1 fruit fly cellular context compared by ENCODE assay signal in genomic region chr3R:31686692-31687351, dm6.
TF ChIP-seq lines count a peak whose summit lies in the region.

No protein-coding gene starts in this region.

TF ChIP-seq in whole organism, embryonic, 481 proteins besides CTCF, POLR2A, EP300 and RAD21 (continued from another document and continues in another):
- TF ChIP-seq CG3726 (GFP tag; IDR thresholded peaks at IDR 0.05; lab: Robert Waterston, UW) = peak; percentile 70; the same call in 2 of the 3 replicates
- peak; percentile 79 for TF ChIP-seq zf30C (GFP tag; optimal IDR thresholded peaks at IDR 0.05; lab: Kevin White, UChicago)
- TF ChIP-seq CG31441 (GFP tag; IDR thresholded peaks at IDR 0.05; lab: Robert Waterston, UW) = peak; percentile 94
- peak; percentile 68 for TF ChIP-seq crc (GFP tag; optimal IDR thresholded peaks at IDR 0.05; lab: Kevin White, UChicago)
- peak; percentile 17 for TF ChIP-seq HmgD (GFP tag; optimal IDR thresholded peaks at IDR 0.05; lab: Kevin White, UChicago)
- TF ChIP-seq CG2202 (tag; optimal IDR thresholded peaks at IDR 0.05; lab: Kevin White, UChicago) = peak; percentile 94
- no peak for TF ChIP-seq Doc3 (GFP tag; IDR thresholded peaks at IDR 0.05; lab: Robert Waterston, UW; ENCODE audit: partially characterized antibody)
- TF ChIP-seq Usf (GFP tag; optimal IDR thresholded peaks at IDR 0.05; lab: Kevin White, UChicago) = peak; percentile 85
- TF ChIP-seq Blimp-1 (GFP tag; optimal IDR thresholded peaks at IDR 0.05; lab: Kevin White, UChicago) = peak; percentile 90
- peak; percentile 79 for TF ChIP-seq Max (GFP tag; optimal IDR thresholded peaks at IDR 0.05; lab: Kevin White, UChicago)
- TF ChIP-seq Chrac-16 (GFP tag; optimal IDR thresholded peaks at IDR 0.05; lab: Kevin White, UChicago) = peak; percentile 91
- no peak for TF ChIP-seq sc (optimal IDR thresholded peaks at IDR 0.05; lab: Kevin White, UChicago)
- TF ChIP-seq sc (GFP tag; optimal IDR thresholded peaks at IDR 0.05; lab: Kevin White, UChicago) = peak; percentile 95
- TF ChIP-seq nau (GFP tag; optimal IDR thresholded peaks at IDR 0.05; lab: Kevin White, UChicago) = peak; percentile 66
- peak; percentile 82; the same call in 2 of the 3 replicates for TF ChIP-seq CG2199 (GFP tag; IDR thresholded peaks at IDR 0.05; lab: Robert Waterston, UW)
- TF ChIP-seq so (GFP tag; IDR thresholded peaks at IDR 0.05; lab: Robert Waterston, UW) = peak; percentile 80
- TF ChIP-seq fd96Cb (tag; optimal IDR thresholded peaks at IDR 0.05; lab: Kevin White, UChicago) = peak; percentile 95
- peak; percentile 65 for TF ChIP-seq sob (GFP tag; IDR thresholded peaks at IDR 0.05; lab: Robert Waterston, UW)
- no peak for TF ChIP-seq Trl (optimal IDR thresholded peaks at IDR 0.05; lab: Kevin White, UChicago)
- peak; percentile 78 for TF ChIP-seq Trl (GFP tag; optimal IDR thresholded peaks at IDR 0.05; lab: Kevin White, UChicago)
- peak; percentile 88 for TF ChIP-seq CG30431 (GFP tag; optimal IDR thresholded peaks at IDR 0.05; lab: Kevin White, UChicago)
- peak; percentile 53; the same call in 2 of the 3 replicates for TF ChIP-seq Aef1 (GFP tag; IDR thresholded peaks at IDR 0.05; lab: Robert Waterston, UW)
- TF ChIP-seq NfI (GFP tag; optimal IDR thresholded peaks at IDR 0.05; lab: Kevin White, UChicago) = peak; percentile 81
- TF ChIP-seq pnt (GFP tag; optimal IDR thresholded peaks at IDR 0.05; lab: Kevin White, UChicago) = peak; percentile 86
- TF ChIP-seq Ravus (GFP tag; IDR thresholded peaks at IDR 0.05; lab: Robert Waterston, UW) = peak; percentile 6; the same call in 1 of the 2 replicates
- peak; percentile 82 for TF ChIP-seq tio (GFP tag; optimal IDR thresholded peaks at IDR 0.05; lab: Kevin White, UChicago)
- TF ChIP-seq sna (GFP tag; IDR thresholded peaks at IDR 0.05; lab: Robert Waterston, UW; ENCODE audit: partially characterized antibody) = no peak
- peak; percentile 62 for TF ChIP-seq Dip3 (GFP tag; optimal IDR thresholded peaks at IDR 0.05; lab: Kevin White, UChicago)
- TF ChIP-seq Neu2 (GFP tag; optimal IDR thresholded peaks at IDR 0.05; lab: Kevin White, UChicago; ENCODE audit: borderline replicate concordance) = no peak
- peak; percentile 66 for TF ChIP-seq scrt (GFP tag; optimal IDR thresholded peaks at IDR 0.05; lab: Kevin White, UChicago)
- TF ChIP-seq CG11247 (GFP tag; IDR thresholded peaks at IDR 0.05; lab: Robert Waterston, UW) = no peak
- peak; percentile 81 for TF ChIP-seq HLH3B (GFP tag; IDR thresholded peaks at IDR 0.05; lab: Robert Waterston, UW)
- TF ChIP-seq al (GFP tag; IDR thresholded peaks at IDR 0.05; lab: Robert Waterston, UW) = no peak
- TF ChIP-seq H15 (GFP tag; IDR thresholded peaks at IDR 0.05; lab: Robert Waterston, UW) = peak; percentile 75
- TF ChIP-seq CG17361 (GFP tag; IDR thresholded peaks at IDR 0.05; lab: Robert Waterston, UW) = peak; percentile 91
- TF ChIP-seq ap (GFP tag; IDR thresholded peaks at IDR 0.05; lab: Robert Waterston, UW) = peak; percentile 78
- peak; percentile 61 for TF ChIP-seq CG6272 (GFP tag; IDR thresholded peaks at IDR 0.05; lab: Robert Waterston, UW)
- TF ChIP-seq CG1647 (GFP tag; optimal IDR thresholded peaks at IDR 0.05; lab: Kevin White, UChicago) = peak; percentile 67
- peak; percentile 80 for TF ChIP-seq wor (GFP tag; IDR thresholded peaks at IDR 0.05; lab: Robert Waterston, UW)
- TF ChIP-seq tin (GFP tag; optimal IDR thresholded peaks at IDR 0.05; lab: Kevin White, UChicago) = peak; percentile 92
- peak; percentile 91 for TF ChIP-seq ttk (GFP tag; IDR thresholded peaks at IDR 0.05; lab: Robert Waterston, UW)
- TF ChIP-seq CG6791 (GFP tag; IDR thresholded peaks at IDR 0.05; lab: Robert Waterston, UW; ENCODE audit: partially characterized antibody) = no peak
- TF ChIP-seq CG17802 (tag; optimal IDR thresholded peaks at IDR 0.05; lab: Kevin White, UChicago) = peak; percentile 83
- TF ChIP-seq Oli (tag; optimal IDR thresholded peaks at IDR 0.05; lab: Kevin White, UChicago) = peak; percentile 90
- no peak for TF ChIP-seq Doc2 (GFP tag; IDR thresholded peaks at IDR 0.05; lab: Robert Waterston, UW)
- TF ChIP-seq CG7928 (GFP tag; optimal IDR thresholded peaks at IDR 0.05; lab: Kevin White, UChicago) = no peak
- peak; percentile 70 for TF ChIP-seq HHEX (GFP tag; optimal IDR thresholded peaks at IDR 0.05; lab: Kevin White, UChicago)
- peak; percentile 81 for TF ChIP-seq CG18619 (GFP tag; optimal IDR thresholded peaks at IDR 0.05; lab: Kevin White, UChicago)
- peak; percentile 52 for TF ChIP-seq Hmx (GFP tag; optimal IDR thresholded peaks at IDR 0.05; lab: Kevin White, UChicago)
- peak; percentile 61 for TF ChIP-seq CG8281 (tag; optimal IDR thresholded peaks at IDR 0.05; lab: Kevin White, UChicago)
- TF ChIP-seq GATAe (GFP tag; conservative IDR thresholded peaks at IDR 0.05; lab: Robert Waterston, UW) = no peak
- no peak for TF ChIP-seq vnd (GFP tag; IDR thresholded peaks at IDR 0.05; lab: Robert Waterston, UW; ENCODE audit: partially characterized antibody)
- no peak for TF ChIP-seq cad (GFP tag; optimal IDR thresholded peaks at IDR 0.05; lab: Kevin White, UChicago)
- peak; percentile 32 for TF ChIP-seq her (GFP tag; optimal IDR thresholded peaks at IDR 0.05; lab: Kevin White, UChicago)
- peak; percentile 76 for TF ChIP-seq CG12155 (GFP tag; optimal IDR thresholded peaks at IDR 0.05; lab: Kevin White, UChicago)
- no peak for TF ChIP-seq bowl (GFP tag; IDR thresholded peaks at IDR 0.05; lab: Robert Waterston, UW)
- TF ChIP-seq ranshi (GFP tag; IDR thresholded peaks at IDR 0.05; lab: Robert Waterston, UW) = peak; percentile 80
- TF ChIP-seq amos (GFP tag; IDR thresholded peaks at IDR 0.05; lab: Robert Waterston, UW; ENCODE audit: partially characterized antibody) = no peak
- TF ChIP-seq lov (optimal IDR thresholded peaks at IDR 0.05; lab: Kevin White, UChicago) = no peak
- TF ChIP-seq lov (GFP tag; IDR thresholded peaks at IDR 0.05; lab: Robert Waterston, UW) = peak; percentile 87
- peak; percentile 81 for TF ChIP-seq odd (GFP tag; optimal IDR thresholded peaks at IDR 0.05; lab: Kevin White, UChicago)
- peak; percentile 95 for TF ChIP-seq gsb-n (tag; optimal IDR thresholded peaks at IDR 0.05; lab: Kevin White, UChicago)
- TF ChIP-seq Nf-YA (GFP tag; IDR thresholded peaks at IDR 0.05; lab: Robert Waterston, UW) = peak; percentile 82
- peak; percentile 67 for TF ChIP-seq CG32767 (GFP tag; IDR thresholded peaks at IDR 0.05; lab: Robert Waterston, UW)
- TF ChIP-seq Mrtf (GFP tag; IDR thresholded peaks at IDR 0.05; lab: Robert Waterston, UW) = peak; percentile 44; the same call in 1 of the 3 replicates
- no peak for TF ChIP-seq cas (GFP tag; IDR thresholded peaks at IDR 0.05; lab: Robert Waterston, UW)
- TF ChIP-seq CG10959 (GFP tag; IDR thresholded peaks at IDR 0.05; lab: Robert Waterston, UW) = peak; percentile 92
- peak; percentile 91 for TF ChIP-seq oc (tag; optimal IDR thresholded peaks at IDR 0.05; lab: Kevin White, UChicago)
- TF ChIP-seq Adf1 (GFP tag; IDR thresholded peaks at IDR 0.05; lab: Robert Waterston, UW) = no peak
- peak; percentile 71 for TF ChIP-seq CG6813 (GFP tag; optimal IDR thresholded peaks at IDR 0.05; lab: Kevin White, UChicago)
- peak; percentile 80 for TF ChIP-seq Abd-B (GFP tag; optimal IDR thresholded peaks at IDR 0.05; lab: Kevin White, UChicago)
- peak; percentile 74 for TF ChIP-seq CG18599 (GFP tag; optimal IDR thresholded peaks at IDR 0.05; lab: Kevin White, UChicago)
- peak; percentile 82 to 85 for TF ChIP-seq Pdp1 (GFP tag; optimal IDR thresholded peaks at IDR 0.05; lab: Kevin White, UChicago)
- peak; percentile 92 for TF ChIP-seq Sox102F (GFP tag; optimal IDR thresholded peaks at IDR 0.05; lab: Kevin White, UChicago)
- no peak for TF ChIP-seq HLHmδ (GFP tag; optimal IDR thresholded peaks at IDR 0.05; lab: Kevin White, UChicago)
- peak; percentile 49 for TF ChIP-seq CG3163 (GFP tag; optimal IDR thresholded peaks at IDR 0.05; lab: Kevin White, UChicago)
- peak; percentile 70 for TF ChIP-seq CG17186 (GFP tag; optimal IDR thresholded peaks at IDR 0.05; lab: Kevin White, UChicago)
- peak; percentile 94 for TF ChIP-seq nmo (GFP tag; optimal IDR thresholded peaks at IDR 0.05; lab: Kevin White, UChicago)
- no peak for TF ChIP-seq hkb (optimal IDR thresholded peaks at IDR 0.05; lab: Kevin White, UChicago)
- peak; percentile 78 for TF ChIP-seq hkb (GFP tag; IDR thresholded peaks at IDR 0.05; lab: Robert Waterston, UW)
- TF ChIP-seq disco-r (GFP tag; optimal IDR thresholded peaks at IDR 0.05; lab: Kevin White, UChicago) = peak; percentile 45
- TF ChIP-seq NC2β (GFP tag; optimal IDR thresholded peaks at IDR 0.05; lab: Kevin White, UChicago) = peak; percentile 94
- peak; percentile 99 for TF ChIP-seq crol (GFP tag; IDR thresholded peaks at IDR 0.05; lab: Robert Waterston, UW)
- 0 out of 2 replicates have a peak, but pooled peaks have one; percentile 24 for TF ChIP-seq wdn (GFP tag; IDR thresholded peaks at IDR 0.05; lab: Robert Waterston, UW)
- peak; percentile 79 for TF ChIP-seq CG10366 (GFP tag; IDR thresholded peaks at IDR 0.05; lab: Robert Waterston, UW)
- no peak for TF ChIP-seq ash1 (GFP tag; optimal IDR thresholded peaks at IDR 0.05; lab: Kevin White, UChicago)
- peak; percentile 92 for TF ChIP-seq ken (GFP tag; IDR thresholded peaks at IDR 0.05; lab: Robert Waterston, UW)
- TF ChIP-seq Rx (GFP tag; IDR thresholded peaks at IDR 0.05; lab: Robert Waterston, UW) = peak; percentile 75
- TF ChIP-seq Fer2 (tag; optimal IDR thresholded peaks at IDR 0.05; lab: Kevin White, UChicago) = peak; percentile 17
- peak; percentile 81 for TF ChIP-seq bcd (GFP tag; optimal IDR thresholded peaks at IDR 0.05; lab: Kevin White, UChicago)
- peak; percentile 89 for TF ChIP-seq CG30403 (GFP tag; optimal IDR thresholded peaks at IDR 0.05; lab: Kevin White, UChicago)
- TF ChIP-seq maf-S (GFP tag; optimal IDR thresholded peaks at IDR 0.05; lab: Kevin White, UChicago) = peak; percentile 70
- TF ChIP-seq YL-1 (GFP tag; optimal IDR thresholded peaks at IDR 0.05; lab: Kevin White, UChicago) = peak; percentile 36
- TF ChIP-seq ssp (GFP tag; IDR thresholded peaks at IDR 0.05; lab: Robert Waterston, UW) = peak; percentile 60
- TF ChIP-seq CG2116 (GFP tag; optimal IDR thresholded peaks at IDR 0.05; lab: Kevin White, UChicago) = peak; percentile 58
- peak; percentile 13 for TF ChIP-seq sug (tag; optimal IDR thresholded peaks at IDR 0.05; lab: Kevin White, UChicago)
- TF ChIP-seq Gug (GFP tag; IDR thresholded peaks at IDR 0.05; lab: Robert Waterston, UW) = peak; percentile 71; the same call in 2 of the 4 replicates
- TF ChIP-seq CG12391 (tag; optimal IDR thresholded peaks at IDR 0.05; lab: Kevin White, UChicago) = peak; percentile 93
- peak; percentile 25; the same call in 1 of the 3 replicates for TF ChIP-seq CG11456 (GFP tag; IDR thresholded peaks at IDR 0.05; lab: Robert Waterston, UW)
- TF ChIP-seq Asciz (GFP tag; optimal IDR thresholded peaks at IDR 0.05; lab: Kevin White, UChicago) = peak; percentile 87
- TF ChIP-seq CG11085 (GFP tag; IDR thresholded peaks at IDR 0.05; lab: Robert Waterston, UW) = peak; percentile 39; the same call in 1 of the 2 replicates
- TF ChIP-seq seq (GFP tag; IDR thresholded peaks at IDR 0.05; lab: Robert Waterston, UW) = peak; percentile 57
- TF ChIP-seq jing (GFP tag; optimal IDR thresholded peaks at IDR 0.05; lab: Kevin White, UChicago) = peak; percentile 84
- peak; percentile 93 for TF ChIP-seq unpg (GFP tag; optimal IDR thresholded peaks at IDR 0.05; lab: Kevin White, UChicago)
- TF ChIP-seq Dfd (GFP tag; optimal IDR thresholded peaks at IDR 0.05; lab: Kevin White, UChicago) = no peak
- peak; percentile 76 for TF ChIP-seq org-1 (GFP tag; optimal IDR thresholded peaks at IDR 0.05; lab: Kevin White, UChicago)
- peak; percentile 22 for TF ChIP-seq exex (tag; optimal IDR thresholded peaks at IDR 0.05; lab: Kevin White, UChicago)
- TF ChIP-seq gem (tag; optimal IDR thresholded peaks at IDR 0.05; lab: Kevin White, UChicago) = peak; percentile 94
- TF ChIP-seq jigr1 (GFP tag; IDR thresholded peaks at IDR 0.05; lab: Robert Waterston, UW) = peak; percentile 55; the same call in 1 of the 3 replicates
- TF ChIP-seq CG33213 (GFP tag; optimal IDR thresholded peaks at IDR 0.05; lab: Kevin White, UChicago) = peak; percentile 82
- TF ChIP-seq CG13123 (GFP tag; optimal IDR thresholded peaks at IDR 0.05; lab: Kevin White, UChicago) = peak; percentile 69
- peak; percentile 73 for TF ChIP-seq ac (GFP tag; optimal IDR thresholded peaks at IDR 0.05; lab: Kevin White, UChicago)
- peak; percentile 90 for TF ChIP-seq otp (GFP tag; IDR thresholded peaks at IDR 0.05; lab: Robert Waterston, UW)
- peak; percentile 70 for TF ChIP-seq CG14667 (GFP tag; IDR thresholded peaks at IDR 0.05; lab: Robert Waterston, UW)
- peak; percentile 35; the same call in 1 of the 2 replicates for TF ChIP-seq MBD-R2 (GFP tag; IDR thresholded peaks at IDR 0.05; lab: Robert Waterston, UW)
- TF ChIP-seq pum (GFP tag; optimal IDR thresholded peaks at IDR 0.05; lab: Kevin White, UChicago) = peak; percentile 87
- peak; percentile 85 for TF ChIP-seq Dad (GFP tag; optimal IDR thresholded peaks at IDR 0.05; lab: Kevin White, UChicago)
- TF ChIP-seq run (tag; optimal IDR thresholded peaks at IDR 0.05; lab: Kevin White, UChicago) = peak; percentile 4
- no peak for TF ChIP-seq rib (GFP tag; IDR thresholded peaks at IDR 0.05; lab: Robert Waterston, UW)
- TF ChIP-seq CG18262 (tag; optimal IDR thresholded peaks at IDR 0.05; lab: Kevin White, UChicago) = peak; percentile 95
- no peak for TF ChIP-seq C15 (GFP tag; IDR thresholded peaks at IDR 0.05; lab: Robert Waterston, UW)
- TF ChIP-seq CG3407 (GFP tag; optimal IDR thresholded peaks at IDR 0.05; lab: Kevin White, UChicago) = peak; percentile 91
- no peak for TF ChIP-seq pb (GFP tag; optimal IDR thresholded peaks at IDR 0.05; lab: Kevin White, UChicago)
- TF ChIP-seq CG9797 (GFP tag; optimal IDR thresholded peaks at IDR 0.05; lab: Kevin White, UChicago) = peak; percentile 29
- TF ChIP-seq CG9817 (tag; optimal IDR thresholded peaks at IDR 0.05; lab: Kevin White, UChicago) = peak; percentile 68
- peak; percentile 82 for TF ChIP-seq CG6654 (GFP tag; optimal IDR thresholded peaks at IDR 0.05; lab: Kevin White, UChicago)
- peak; percentile 61 for TF ChIP-seq dan (GFP tag; IDR thresholded peaks at IDR 0.05; lab: Robert Waterston, UW)
- TF ChIP-seq CG9727 (GFP tag; optimal IDR thresholded peaks at IDR 0.05; lab: Kevin White, UChicago) = peak; percentile 92
- TF ChIP-seq sens-2 (GFP tag; IDR thresholded peaks at IDR 0.05; lab: Robert Waterston, UW) = peak; percentile 93
- peak; percentile 94 for TF ChIP-seq ara (GFP tag; IDR thresholded peaks at IDR 0.05; lab: Robert Waterston, UW)
- TF ChIP-seq gce (GFP tag; IDR thresholded peaks at IDR 0.05; lab: Robert Waterston, UW) = peak; percentile 72; the same call in 1 of the 3 replicates
- TF ChIP-seq toy (GFP tag; IDR thresholded peaks at IDR 0.05; lab: Robert Waterston, UW) = no peak
